Fruit fly (Drosophila melanogaster) whole organism, adult: ENCODE results near the gene CG34163.

ENCODE experiments used
- CG11617 ChIP-seq: fragments of 200-800 bp; sonication (Bioruptor generic); optimal IDR thresholded peaks from 2 replicates; lab custom pipeline; 2017; ENCODE audit warnings: mild to moderate bottlenecking, missing biosample characterization, missing genetic modification reagents, missing genetic modification characterization
- CG12768 ChIP-seq: fragments of 200-800 bp; sonication (Bioruptor generic); optimal IDR thresholded peaks from 2 replicates; lab custom pipeline; 2017; ENCODE audit warnings: missing biosample characterization, missing genetic modification characterization, mild to moderate bottlenecking, moderate library complexity, missing genetic modification reagents
- CG14711 ChIP-seq: fragments of 200-800 bp; sonication (Bioruptor generic); optimal IDR thresholded peaks from 2 replicates; lab custom pipeline; 2018; ENCODE audit warnings: missing biosample characterization, mild to moderate bottlenecking, missing genetic modification characterization, moderate library complexity
- CG1620 ChIP-seq: fragments of 200-800 bp; sonication (Bioruptor generic); optimal IDR thresholded peaks from 2 replicates; lab custom pipeline; 2016; ENCODE audit warnings: missing biosample characterization, missing genetic modification characterization
- CG33017 ChIP-seq: fragments of 200-800 bp; sonication (Bioruptor generic); optimal IDR thresholded peaks from 2 replicates; lab custom pipeline; 2018; ENCODE audit warnings: missing biosample characterization, mild to moderate bottlenecking, missing genetic modification characterization, moderate library complexity
- CG5204 ChIP-seq: fragments of 200-800 bp; sonication (Bioruptor generic); optimal IDR thresholded peaks from 2 replicates; lab custom pipeline; 2016; ENCODE audit warnings: missing biosample characterization, missing genetic modification characterization
- CG7045 ChIP-seq: fragments of 200-800 bp; sonication (Bioruptor generic); optimal IDR thresholded peaks from 2 replicates; lab custom pipeline; 2017; ENCODE audit warnings: missing biosample characterization, mild to moderate bottlenecking, missing genetic modification characterization
- CG7101 ChIP-seq: fragments of 200-800 bp; sonication (Bioruptor generic); optimal IDR thresholded peaks from 2 replicates; lab custom pipeline; 2018; ENCODE audit warnings: missing biosample characterization, mild to moderate bottlenecking, missing genetic modification characterization, moderate library complexity
- Clk ChIP-seq: fragments of 200-800 bp; sonication (Bioruptor generic); optimal IDR thresholded peaks from 2 replicates; lab custom pipeline; 2017; ENCODE audit warnings: missing biosample characterization, missing genetic modification characterization
- Crg-1 ChIP-seq: fragments of 200-800 bp; sonication (Bioruptor generic); optimal IDR thresholded peaks from 2 replicates; lab custom pipeline; 2016; ENCODE audit warnings: missing biosample characterization, missing genetic modification characterization
- Hr96 ChIP-seq: fragments of 200-800 bp; sonication (Bioruptor generic); optimal IDR thresholded peaks from 2 replicates; lab custom pipeline; 2016; ENCODE audit warnings: missing biosample characterization, missing genetic modification characterization
- Mnt ChIP-seq: fragments of 200-800 bp; sonication (Bioruptor generic); optimal IDR thresholded peaks from 2 replicates; lab custom pipeline; 2016; ENCODE audit warnings: missing biosample characterization, mild to moderate bottlenecking, missing genetic modification characterization
- bab1 ChIP-seq: fragments of 200-800 bp; sonication (Bioruptor generic); optimal IDR thresholded peaks from 3 replicates; lab custom pipeline; 2019; ENCODE audit warnings: missing biosample characterization, mild to moderate bottlenecking, missing genetic modification characterization, moderate library complexity
- cic ChIP-seq: fragments of 200-800 bp; sonication (Bioruptor generic); optimal IDR thresholded peaks from 2 replicates; lab custom pipeline; 2017; ENCODE audit warnings: missing biosample characterization, mild to moderate bottlenecking, missing genetic modification characterization, moderate library complexity
- cnc ChIP-seq, 2 experiments: fragments of >200 bp; optimal IDR thresholded peaks; 2 replicates each; lab custom pipeline; 2017
- kay ChIP-seq: fragments of 200-800 bp; sonication (Bioruptor generic); peaks from one replicate; lab custom pipeline; 2016; ENCODE audit warnings: missing biosample characterization, missing genetic modification characterization, borderline replicate concordance
- ovo ChIP-seq: fragments of 200-800 bp; sonication (Bioruptor generic); optimal IDR thresholded peaks from 2 replicates; lab custom pipeline; 2016; ENCODE audit warnings: missing biosample characterization, missing genetic modification characterization
- pad ChIP-seq: fragments of 200-800 bp; sonication (Bioruptor generic); optimal IDR thresholded peaks from 3 replicates; lab custom pipeline; 2017; ENCODE audit warnings: missing biosample characterization, missing genetic modification characterization, mild to moderate bottlenecking, moderate library complexity, missing genetic modification reagents
- tj ChIP-seq: fragments of 200-800 bp; sonication (Bioruptor generic); optimal IDR thresholded peaks from 3 replicates; lab custom pipeline; 2017; ENCODE audit warnings: missing biosample characterization, mild to moderate bottlenecking, missing genetic modification characterization, moderate library complexity
- toe ChIP-seq: fragments of 200-800 bp; sonication (Bioruptor generic); optimal IDR thresholded peaks from 2 replicates; lab custom pipeline; 2016; ENCODE audit warnings: missing biosample characterization, missing genetic modification characterization

CG34163 gene

dm6 chr2L:11968581-11969272, 19.3 kb upstream of the CG34163 start:
- no peak for TF ChIP-seq cnc (optimal IDR thresholded peaks at IDR 0.05; lab: Kevin White, UChicago)
- no peak for TF ChIP-seq toe (GFP tag; lab: Kevin White, UChicago)
- no peak for TF ChIP-seq ovo (GFP tag; lab: Kevin White, UChicago)
- no peak for TF ChIP-seq pad (GFP tag; lab: Kevin White, UChicago)
- no peak for TF ChIP-seq kay (GFP tag; lab: Kevin White, UChicago)
- no peak for TF ChIP-seq CG14711 (tag; lab: Kevin White, UChicago)
- TF ChIP-seq Crg-1 (GFP tag; lab: Kevin White, UChicago), result no peak

DNA sequence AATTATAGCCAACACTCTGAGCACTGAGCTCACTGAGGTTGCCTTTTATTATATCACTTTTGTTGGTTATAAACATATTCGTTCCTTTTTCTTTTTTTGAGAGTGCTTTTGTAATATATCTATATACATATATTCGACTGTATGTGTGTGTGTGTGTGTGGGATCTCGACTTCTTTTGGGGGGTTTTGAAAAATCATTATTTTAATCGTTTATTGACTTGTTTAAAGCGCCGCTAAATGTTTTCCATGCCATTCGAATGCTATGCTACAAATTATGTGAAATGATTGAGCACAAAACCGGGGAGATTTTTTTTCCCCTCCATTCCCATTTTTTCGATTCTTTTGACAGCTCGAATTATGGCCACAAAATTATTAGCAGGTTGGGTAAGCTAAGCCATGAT, 18.6 kb upstream of the CG34163 start:
- TF ChIP-seq cnc (optimal IDR thresholded peaks at IDR 0.05; lab: Kevin White, UChicago), result no peak
- TF ChIP-seq CG5204 (GFP tag; lab: Kevin White, UChicago), result no peak
- TF ChIP-seq CG7101, result no peak
- no peak for TF ChIP-seq Crg-1 (GFP tag; lab: Kevin White, UChicago)
- no peak for TF ChIP-seq CG14711 (tag; lab: Kevin White, UChicago)
- TF ChIP-seq toe (GFP tag; lab: Kevin White, UChicago), result no peak
- TF ChIP-seq pad (GFP tag; lab: Kevin White, UChicago), result no peak
- TF ChIP-seq ovo (GFP tag; lab: Kevin White, UChicago), result no peak
- TF ChIP-seq CG11617 (GFP tag; lab: Kevin White, UChicago), result no peak

DNA sequence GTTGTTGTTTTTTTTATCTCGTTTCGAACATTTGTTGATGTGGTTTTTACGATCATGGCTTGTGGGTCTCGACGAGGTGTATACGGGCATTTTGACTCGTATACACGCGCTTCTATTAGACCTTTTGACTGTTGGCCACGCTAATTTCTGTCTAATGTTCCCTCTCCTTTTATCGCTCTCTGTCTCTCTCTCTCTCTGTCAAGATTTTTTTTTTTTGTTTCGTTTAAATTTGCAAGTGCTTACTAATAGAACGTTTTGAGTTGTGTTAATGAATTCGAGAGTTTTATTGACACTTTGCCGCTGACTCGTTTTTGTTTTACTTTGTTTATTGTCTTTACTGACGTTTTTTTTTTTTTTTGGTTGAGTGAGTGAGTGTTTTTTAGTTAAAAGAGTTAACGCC, 17.7 kb upstream of the CG34163 start:
- TF ChIP-seq kay (GFP tag; lab: Kevin White, UChicago) (peak; percentile 94), cnc (optimal IDR thresholded peaks at IDR 0.05; lab: Kevin White, UChicago) (no peak), CG5204 (GFP tag; lab: Kevin White, UChicago) (no peak), tj (GFP tag; lab: Kevin White, UChicago) (no peak), cic (no peak), CG1620 (GFP tag; lab: Kevin White, UChicago) (no peak), Crg-1 (GFP tag; lab: Kevin White, UChicago) (no peak), CG33017 (tag; lab: Kevin White, UChicago) (no peak)

DNA sequence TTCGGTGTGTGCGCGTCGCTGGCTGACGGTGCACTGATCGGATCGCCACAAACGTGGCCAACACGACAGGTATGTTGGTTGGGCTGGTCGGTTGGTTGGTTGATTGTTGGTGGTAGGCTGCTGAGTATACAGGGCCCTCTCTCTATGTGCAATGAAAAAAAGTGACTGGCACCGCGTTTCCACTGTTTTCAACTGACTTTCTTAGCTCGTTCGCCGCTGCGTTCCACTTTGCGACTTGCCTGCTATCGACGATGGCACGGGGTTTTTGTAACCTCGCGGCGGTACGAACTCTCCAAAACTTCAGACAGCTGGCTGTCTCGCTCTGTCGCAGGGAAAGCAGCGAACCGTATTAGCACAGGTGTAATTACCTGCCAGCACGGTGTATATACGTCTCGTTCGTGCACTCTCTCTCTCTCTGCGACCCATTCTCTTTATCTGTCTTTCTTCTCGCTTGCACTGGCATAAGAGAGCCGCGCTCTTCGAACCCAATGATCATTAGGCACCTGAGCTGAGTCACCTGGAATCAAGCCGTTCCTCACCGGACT, 17.1 kb upstream of the CG34163 start:
- TF ChIP-seq Clk (GFP tag; lab: Kevin White, UChicago) (no peak), CG33017 (tag; lab: Kevin White, UChicago) (peak; percentile 45), toe (GFP tag; lab: Kevin White, UChicago) (no peak), CG5204 (GFP tag; lab: Kevin White, UChicago) (no peak), Mnt (GFP tag; lab: Kevin White, UChicago) (peak; percentile 64), tj (GFP tag; lab: Kevin White, UChicago) (peak; percentile 66), pad (GFP tag; lab: Kevin White, UChicago) (peak; percentile 75), CG11617 (GFP tag; lab: Kevin White, UChicago) (peak; percentile 7), CG14711 (tag; lab: Kevin White, UChicago) (no peak), CG7101 (peak; percentile 11), ovo (GFP tag; lab: Kevin White, UChicago) (peak; percentile 9), bab1 (peak; percentile 22), Crg-1 (GFP tag; lab: Kevin White, UChicago) (no peak), kay (GFP tag; lab: Kevin White, UChicago) (peak; percentile 88), cic (peak; percentile 8), CG1620 (GFP tag; lab: Kevin White, UChicago) (no peak)

DNA sequence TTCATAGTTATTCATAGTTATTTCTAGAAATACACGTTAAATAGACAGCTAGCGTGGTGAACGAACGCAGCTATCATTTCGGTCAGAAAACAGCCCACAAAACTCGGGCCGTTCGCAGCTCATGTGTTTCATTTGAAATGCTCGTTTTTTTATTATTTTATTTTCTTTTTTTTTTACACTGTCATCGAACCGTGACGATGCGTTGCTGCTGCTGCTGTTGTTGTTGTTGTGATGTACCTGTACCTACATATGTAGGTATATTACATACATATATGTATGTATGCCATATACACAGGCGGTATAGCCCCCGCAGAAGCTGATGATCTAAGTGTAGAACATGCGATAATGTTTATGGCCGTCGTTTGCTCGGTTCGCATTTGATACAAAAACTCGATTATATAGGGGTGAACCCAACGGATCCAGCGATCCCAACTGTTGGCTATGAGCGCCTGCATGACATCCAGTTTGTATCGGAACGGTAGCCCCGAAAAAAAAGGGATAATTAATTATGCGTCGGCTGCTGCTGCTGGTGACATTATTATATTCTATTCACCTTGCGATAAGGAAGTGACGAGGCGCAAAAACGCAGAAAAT, 14.8 kb upstream of the CG34163 start:
- TF ChIP-seq Hr96 (GFP tag; lab: Kevin White, UChicago), result no peak
- TF ChIP-seq Mnt (GFP tag; lab: Kevin White, UChicago), result no peak
- TF ChIP-seq CG11617 (GFP tag; lab: Kevin White, UChicago), result no peak
- TF ChIP-seq CG5204 (GFP tag; lab: Kevin White, UChicago), result no peak
- no peak for TF ChIP-seq cnc (optimal IDR thresholded peaks at IDR 0.05; lab: Kevin White, UChicago)

DNA sequence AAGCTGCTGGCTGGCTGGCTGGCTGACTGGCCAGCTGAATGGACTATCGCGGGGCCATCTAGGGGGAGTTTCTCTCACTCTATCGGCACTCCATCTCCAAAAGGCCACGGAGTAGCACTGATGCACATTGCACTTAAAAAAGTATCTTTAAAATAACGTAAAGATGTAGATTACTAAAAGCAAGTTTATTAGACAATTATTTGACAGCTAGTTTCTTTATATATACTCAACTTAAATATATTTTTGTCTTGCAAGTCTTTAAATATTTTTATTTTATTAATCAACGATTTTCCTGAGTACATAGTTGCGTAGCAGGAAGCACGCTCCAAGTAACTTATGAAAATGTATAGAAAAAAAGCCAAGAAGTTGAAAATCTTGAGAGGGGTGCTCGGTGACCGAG, 11.1 kb upstream of the CG34163 start:
- no peak for TF ChIP-seq CG12768 (GFP tag; lab: Kevin White, UChicago)
- no peak for TF ChIP-seq toe (GFP tag; lab: Kevin White, UChicago)
- TF ChIP-seq CG7045 (GFP tag; lab: Kevin White, UChicago), result no peak
- no peak for TF ChIP-seq CG7101
- TF ChIP-seq kay (GFP tag; lab: Kevin White, UChicago), result no peak
- TF ChIP-seq pad (GFP tag; lab: Kevin White, UChicago), result no peak
- TF ChIP-seq cnc (optimal IDR thresholded peaks at IDR 0.05; lab: Kevin White, UChicago), result no peak
- TF ChIP-seq cic, result no peak
- TF ChIP-seq CG11617 (GFP tag; lab: Kevin White, UChicago), result no peak
- no peak for TF ChIP-seq ovo (GFP tag; lab: Kevin White, UChicago)
